Fruit fly (Drosophila melanogaster) whole organism, embryonic: ENCODE data around the gene Muc68Ca.

ENCODE experiments used
- CG8478 ChIP-seq: fragments of >200 bp; optimal IDR thresholded peaks from 2 replicates; lab custom pipeline; 2018
- pan ChIP-seq, 4 experiments: fragments of >200 bp in 3 of 4; fragments of 200-800 bp in 1 of 4; sonication (Bioruptor generic) in 1 of 4; optimal IDR thresholded peaks in 3 of 4; IDR thresholded peaks in 1 of 4; 2 replicates each; pipeline versions ENCODE4 v1.3.6 to Lab custom; 2017 to 2022; ENCODE audit warnings: missing biosample characterization in 2 of 4, missing genetic modification characterization in 2 of 4, mixed read lengths in 1 of 4
- psq ChIP-seq: fragments of 200-800 bp; sonication (Bioruptor generic); optimal IDR thresholded peaks from 2 replicates; lab custom pipeline; 2017; ENCODE audit warnings: missing biosample characterization, missing genetic modification characterization
- tll ChIP-seq, 2 experiments: fragments of 200-800 bp in 1 of 2; fragments of >200 bp in 1 of 2; sonication (Bioruptor generic) in 1 of 2; optimal IDR thresholded peaks; 2 replicates each; lab custom pipeline; 2017 to 2019; ENCODE audit warnings: missing biosample characterization in 2 of 2, missing genetic modification characterization in 2 of 2, mild to moderate bottlenecking in 1 of 2, moderate library complexity in 1 of 2
- tna ChIP-seq: fragments of 200-800 bp; sonication (Bioruptor generic); IDR thresholded peaks from 2 replicates; pipeline ENCODE4 v1.3.6; 2022; ENCODE audit warnings: missing biosample characterization, missing genetic modification characterization; ENCODE audit not compliant: partially characterized antibody

dm6 chr3L:11620001-11620400 lies at the start of gene Muc68Ca:
- TF ChIP-seq tna (GFP tag; lab: Robert Waterston, UW) (no peak), tll (GFP tag; optimal IDR thresholded peaks at IDR 0.05; lab: Kevin White, UChicago) (no peak), pan (optimal IDR thresholded peaks at IDR 0.05; lab: Kevin White, UChicago) (no peak), pan (GFP tag; optimal IDR thresholded peaks at IDR 0.05 in 1 of 2, IDR thresholded peaks at IDR 0.05 in 1 of 2) (no peak), psq (no peak), CG8478 (lab: Kevin White, UChicago) (no peak)
